Worm (Caenorhabditis elegans) whole organism, L2 larva: ENCODE data around the gene lact-8.

Experiments used
- C34F6.9 ChIP-seq: fragments of 150-350 bp; optimal IDR thresholded peaks from 2 replicates; lab custom pipeline; 2014; ENCODE audit warnings: missing biosample characterization, missing genetic modification characterization
- F13H6.1 ChIP-seq: sonication (generic microtip); optimal IDR thresholded peaks from 2 replicates; lab custom pipeline; 2016; ENCODE audit warnings: missing genetic modification characterization, missing compliant biosample characterization
- R02D3.7 ChIP-seq: fragments of 150-350 bp; optimal IDR thresholded peaks from 2 replicates; lab custom pipeline; 2014; ENCODE audit warnings: missing biosample characterization, missing genetic modification characterization
- Y55F3AM.14 ChIP-seq: fragments of 200-800 bp; sonication (Bioruptor generic); optimal IDR thresholded peaks from 2 replicates; lab custom pipeline; 2018; ENCODE audit warnings: mild to moderate bottlenecking, missing genetic modification characterization, missing compliant biosample characterization
- alr-1 ChIP-seq: fragments of 150-350 bp; optimal IDR thresholded peaks from 2 replicates; lab custom pipeline; 2014; ENCODE audit warnings: missing biosample characterization, missing genetic modification characterization
- aly-2 ChIP-seq: fragments of 150-350 bp; optimal IDR thresholded peaks from 2 replicates; lab custom pipeline; 2014; ENCODE audit warnings: missing biosample characterization, missing genetic modification characterization
- ama-1 ChIP-seq: fragments of 150-350 bp; optimal IDR thresholded peaks from 2 replicates; lab custom pipeline; 2018; ENCODE audit warnings: inconsistent platforms
- blmp-1 ChIP-seq: sonication (generic microtip); optimal IDR thresholded peaks from 2 replicates; lab custom pipeline; 2017; ENCODE audit warnings: missing genetic modification characterization, mild to moderate bottlenecking, missing compliant biosample characterization, antibody characterized with exemption, moderate library complexity; ENCODE audit not compliant: insufficient read depth
- ceh-16 ChIP-seq: fragments of 150-350 bp; optimal IDR thresholded peaks from 2 replicates; lab custom pipeline; 2014; ENCODE audit warnings: missing biosample characterization, missing genetic modification characterization
- ceh-82 ChIP-seq: fragments of 150-350 bp; optimal IDR thresholded peaks from 2 replicates; lab custom pipeline; 2014; ENCODE audit warnings: missing biosample characterization, missing genetic modification characterization
- crh-2 ChIP-seq: sonication (generic microtip); optimal IDR thresholded peaks from 2 replicates; lab custom pipeline; 2017; ENCODE audit warnings: missing biosample characterization, missing genetic modification characterization
- dmd-4 ChIP-seq: sonication (generic microtip); optimal IDR thresholded peaks from 2 replicates; lab custom pipeline; 2017; ENCODE audit warnings: missing biosample characterization, missing genetic modification characterization
- elt-1 ChIP-seq: fragments of 150-350 bp; optimal IDR thresholded peaks from 2 replicates; lab custom pipeline; 2014; ENCODE audit warnings: missing biosample characterization, missing genetic modification characterization
- elt-3 ChIP-seq: sonication (generic microtip); optimal IDR thresholded peaks from 2 replicates; lab custom pipeline; 2017; ENCODE audit warnings: missing biosample characterization, missing genetic modification characterization
- fos-1 ChIP-seq: fragments of 150-350 bp; optimal IDR thresholded peaks from 2 replicates; lab custom pipeline; 2014; ENCODE audit warnings: missing biosample characterization, missing genetic modification characterization
- gmeb-1 ChIP-seq: fragments of 150-350 bp; optimal IDR thresholded peaks from 2 replicates; lab custom pipeline; 2014; ENCODE audit warnings: missing biosample characterization, missing genetic modification characterization
- lin-11 ChIP-seq: fragments of 150-350 bp; sonication (generic microtip); optimal IDR thresholded peaks from 2 replicates; lab custom pipeline; 2014; ENCODE audit warnings: missing biosample characterization, missing genetic modification characterization, inconsistent platforms, mixed read lengths
- lin-13 ChIP-seq: fragments of 150-350 bp; optimal IDR thresholded peaks from 2 replicates; lab custom pipeline; 2014; ENCODE audit warnings: missing biosample characterization, missing genetic modification reagents, missing genetic modification characterization
- lin-39 ChIP-seq: fragments of 150-350 bp; optimal IDR thresholded peaks from 2 replicates; lab custom pipeline; 2014; ENCODE audit warnings: missing biosample characterization, missing genetic modification reagents, missing genetic modification characterization
- lsy-2 ChIP-seq, 2 experiments: fragments of 150-350 bp in 1 of 2; sonication (generic microtip) in 1 of 2; optimal IDR thresholded peaks; 2 replicates each; lab custom pipeline; 2014 to 2017; ENCODE audit warnings: missing biosample characterization in 2 of 2, missing genetic modification characterization in 2 of 2
- mbf-1 ChIP-seq: sonication (generic microtip); optimal IDR thresholded peaks from 2 replicates; lab custom pipeline; 2017; ENCODE audit warnings: missing biosample characterization, missing genetic modification characterization
- mdl-1 ChIP-seq, 2 experiments: fragments of 150-350 bp in 1 of 2; sonication (generic microtip) in 1 of 2; optimal IDR thresholded peaks; 2 replicates each; lab custom pipeline; 2017; ENCODE audit warnings: missing biosample characterization in 2 of 2, missing genetic modification characterization in 2 of 2
- nhr-10 ChIP-seq: sonication (generic microtip); optimal IDR thresholded peaks from 2 replicates; lab custom pipeline; 2017; ENCODE audit warnings: missing biosample characterization, missing genetic modification characterization
- nhr-11 ChIP-seq: fragments of 150-350 bp; optimal IDR thresholded peaks from 2 replicates; lab custom pipeline; 2014; ENCODE audit warnings: missing biosample characterization, missing genetic modification characterization
- nhr-12 ChIP-seq: fragments of 150-350 bp; optimal IDR thresholded peaks from 2 replicates; lab custom pipeline; 2014; ENCODE audit warnings: missing biosample characterization, missing genetic modification characterization
- nhr-129 ChIP-seq: fragments of 150-350 bp; optimal IDR thresholded peaks from 2 replicates; lab custom pipeline; 2014; ENCODE audit warnings: missing biosample characterization, missing genetic modification characterization
- nhr-21 ChIP-seq: fragments of 150-350 bp; optimal IDR thresholded peaks from 2 replicates; lab custom pipeline; 2014; ENCODE audit warnings: missing biosample characterization, missing genetic modification characterization
- nhr-23 ChIP-seq: fragments of 150-350 bp; optimal IDR thresholded peaks from 2 replicates; lab custom pipeline; 2014; ENCODE audit warnings: missing biosample characterization, missing genetic modification reagents, missing genetic modification characterization
- nhr-237 ChIP-seq: fragments of 150-350 bp; optimal IDR thresholded peaks from 2 replicates; lab custom pipeline; 2014; ENCODE audit warnings: missing biosample characterization, missing genetic modification characterization
- nhr-25 ChIP-seq: fragments of 150-350 bp; sonication (generic microtip); optimal IDR thresholded peaks from 3 replicates; lab custom pipeline; 2014; ENCODE audit warnings: missing biosample characterization, missing genetic modification characterization
- nhr-6 ChIP-seq: fragments of 150-350 bp; optimal IDR thresholded peaks from 2 replicates; lab custom pipeline; 2014; ENCODE audit warnings: missing biosample characterization, missing genetic modification characterization
- nhr-77 ChIP-seq: fragments of 150-350 bp; optimal IDR thresholded peaks from 2 replicates; lab custom pipeline; 2014; ENCODE audit warnings: missing biosample characterization, missing genetic modification characterization
- peb-1 ChIP-seq: fragments of 150-350 bp; optimal IDR thresholded peaks from 2 replicates; lab custom pipeline; 2014; ENCODE audit warnings: missing biosample characterization, missing genetic modification characterization
- sem-4 ChIP-seq: fragments of 150-350 bp; optimal IDR thresholded peaks from 2 replicates; lab custom pipeline; 2014; ENCODE audit warnings: missing biosample characterization, missing genetic modification reagents, missing genetic modification characterization
- skn-1 ChIP-seq: sonication (generic microtip); optimal IDR thresholded peaks from 2 replicates; lab custom pipeline; 2017; ENCODE audit warnings: missing biosample characterization, missing genetic modification characterization
- sma-3 ChIP-seq: sonication (generic microtip); optimal IDR thresholded peaks from 2 replicates; lab custom pipeline; 2016; ENCODE audit warnings: missing genetic modification reagents, missing genetic modification characterization, missing compliant biosample characterization
- sma-9 ChIP-seq, 2 experiments: fragments of 150-350 bp in 1 of 2; sonication (generic microtip) in 1 of 2; optimal IDR thresholded peaks; 2 replicates each; lab custom pipeline; 2014 to 2016; ENCODE audit warnings: missing genetic modification characterization in 2 of 2, mild to moderate bottlenecking in 1 of 2, missing biosample characterization in 1 of 2, missing compliant biosample characterization in 1 of 2, missing genetic modification reagents in 1 of 2, moderate library complexity in 1 of 2
- snpc-4 ChIP-seq: fragments of 150-350 bp; optimal IDR thresholded peaks from 2 replicates; lab custom pipeline; 2014; ENCODE audit warnings: missing biosample characterization, missing genetic modification characterization
- unc-39 ChIP-seq: fragments of 150-350 bp; optimal IDR thresholded peaks from 2 replicates; lab custom pipeline; 2014; ENCODE audit warnings: missing biosample characterization, missing genetic modification characterization
- unc-55 ChIP-seq: fragments of 150-350 bp; sonication (generic microtip); optimal IDR thresholded peaks from 3 replicates; lab custom pipeline; 2014; ENCODE audit warnings: missing biosample characterization, missing genetic modification reagents, missing genetic modification characterization
- zag-1 ChIP-seq: fragments of 150-350 bp; optimal IDR thresholded peaks from 2 replicates; lab custom pipeline; 2014; ENCODE audit warnings: missing biosample characterization, missing genetic modification characterization
- ztf-1 ChIP-seq: fragments of 200-800 bp; sonication (Bioruptor generic); conservative IDR thresholded peaks from 2 replicates; pipeline ENCODE4 v1.3.6; 2022; ENCODE audit warnings: missing genetic modification characterization, missing compliant biosample characterization
- ztf-4 ChIP-seq: fragments of 150-350 bp; optimal IDR thresholded peaks from 2 replicates; lab custom pipeline; 2014; ENCODE audit warnings: missing biosample characterization, missing genetic modification characterization

Gene lact-8

DNA sequence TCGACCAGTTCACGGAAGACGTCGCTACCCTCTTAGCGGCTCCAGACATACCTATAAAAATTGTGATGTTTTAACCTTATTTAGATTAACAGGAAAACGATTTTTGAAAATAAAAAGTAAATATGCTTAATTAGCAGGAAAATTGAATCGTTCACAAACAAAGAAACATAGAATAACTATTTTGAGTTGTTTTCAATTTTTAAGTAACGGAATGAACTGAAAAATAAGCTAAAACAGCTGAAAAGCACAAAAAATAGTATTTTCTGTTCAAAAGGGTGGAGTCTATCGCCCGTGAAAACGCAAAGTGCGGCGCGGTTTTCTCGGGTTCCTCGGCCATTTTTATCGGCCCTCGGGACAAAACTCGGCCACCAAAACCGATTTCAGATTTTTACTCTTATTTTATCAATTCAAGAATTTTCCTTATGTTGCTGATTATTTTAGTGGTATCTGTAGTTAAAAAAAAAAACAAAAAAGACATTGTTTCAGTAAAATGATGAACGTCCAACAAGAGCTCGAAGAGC lies 30.5 kb upstream of the lact-8 start, which contains the start of the genes atp-5 and lmtr-3:
TSS of gene atp-5 (minus strand) at position 51 of the 521 bp plus-strand sequence.
TSS of gene lmtr-3 (plus strand) at position 370 of the 521 bp plus-strand sequence.
- TF ChIP-seq crh-2 (tag; lab: Kevin White, UChicago), result peak; percentile 67
- TF ChIP-seq sma-9 (GFP tag; optimal IDR thresholded peaks at IDR 0.05; lab: Kevin White, UChicago), result peak; percentile 72
- no peak for TF ChIP-seq sma-9 (tag; optimal IDR thresholded peaks at IDR 0.05; lab: Kevin White, UChicago)
- TF ChIP-seq nhr-21 (tag; lab: Kevin White, UChicago), result no peak
- peak; percentile 68 for TF ChIP-seq gmeb-1 (tag; lab: Kevin White, UChicago)
- no peak for TF ChIP-seq mbf-1
- peak; percentile 65 for TF ChIP-seq sma-3
- peak; percentile 67 for TF ChIP-seq nhr-129 (tag; lab: Kevin White, UChicago)
- TF ChIP-seq C34F6.9 (tag; lab: Kevin White, UChicago), result peak; percentile 89
- TF ChIP-seq fos-1 (tag; lab: Kevin White, UChicago), result peak; percentile 62
- peak; percentile 75 for TF ChIP-seq F13H6.1 (tag; lab: Kevin White, UChicago)
- peak; percentile 65 for TF ChIP-seq nhr-25 (tag; lab: Kevin White, UChicago)
- TF ChIP-seq sem-4 (tag; lab: Kevin White, UChicago), result peak; percentile 2
- TF ChIP-seq unc-55 (GFP tag; lab: Kevin White, UChicago), result peak; percentile 89
- peak; percentile 72 for TF ChIP-seq lin-11 (tag; lab: Kevin White, UChicago)
- peak; percentile 68 for TF ChIP-seq lin-13 (GFP tag; lab: Kevin White, UChicago)
- no peak for TF ChIP-seq aly-2 (tag; lab: Kevin White, UChicago)
- TF ChIP-seq peb-1 (tag; lab: Kevin White, UChicago), result no peak
- TF ChIP-seq lsy-2 (tag; optimal IDR thresholded peaks at IDR 0.05; lab: Kevin White, UChicago), result peak; percentile 30 to 79

ce11 chrV:11122466-11122865 lies 29.1 kb upstream of the lact-8 start, which contains the start of gene mboa-2:
TSS of gene mboa-2 (minus strand) at chrV:11122493.
- TF ChIP-seq nhr-6 (tag; lab: Kevin White, UChicago), result peak; percentile 59
- no peak for TF ChIP-seq dmd-4 (tag; lab: Kevin White, UChicago)
- peak; percentile 25 for TF ChIP-seq sem-4 (tag; lab: Kevin White, UChicago)
- TF ChIP-seq sma-9 (GFP tag; optimal IDR thresholded peaks at IDR 0.05; lab: Kevin White, UChicago), result peak; percentile 51
- TF ChIP-seq sma-9 (tag; optimal IDR thresholded peaks at IDR 0.05; lab: Kevin White, UChicago), result no peak
- TF ChIP-seq lin-11 (tag; lab: Kevin White, UChicago), result no peak
- no peak for TF ChIP-seq ztf-1 (GFP tag; lab: Robert Waterston, UW)
- peak; percentile 30 for TF ChIP-seq nhr-25 (tag; lab: Kevin White, UChicago)
- peak; percentile 22 for TF ChIP-seq nhr-77 (tag; lab: Kevin White, UChicago)
- no peak for TF ChIP-seq ama-1 (lab: Kevin White, UChicago)
- TF ChIP-seq ztf-4, result peak; percentile 56
- TF ChIP-seq nhr-21 (tag; lab: Kevin White, UChicago), result no peak
- peak; percentile 23 to 41 for TF ChIP-seq lsy-2 (tag; optimal IDR thresholded peaks at IDR 0.05; lab: Kevin White, UChicago)
- peak; percentile 43 for TF ChIP-seq nhr-129 (tag; lab: Kevin White, UChicago)
- TF ChIP-seq alr-1 (tag; lab: Kevin White, UChicago), result no peak
- TF ChIP-seq C34F6.9 (tag; lab: Kevin White, UChicago), result no peak
- no peak for TF ChIP-seq skn-1 (tag; lab: Kevin White, UChicago)
- TF ChIP-seq gmeb-1 (tag; lab: Kevin White, UChicago), result peak; percentile 37
- TF ChIP-seq F13H6.1 (tag; lab: Kevin White, UChicago), result peak; percentile 28
- peak; percentile 58 for TF ChIP-seq sma-3
- TF ChIP-seq crh-2 (tag; lab: Kevin White, UChicago), result peak; percentile 50
- TF ChIP-seq lin-13 (GFP tag; lab: Kevin White, UChicago), result peak; percentile 72

DNA sequence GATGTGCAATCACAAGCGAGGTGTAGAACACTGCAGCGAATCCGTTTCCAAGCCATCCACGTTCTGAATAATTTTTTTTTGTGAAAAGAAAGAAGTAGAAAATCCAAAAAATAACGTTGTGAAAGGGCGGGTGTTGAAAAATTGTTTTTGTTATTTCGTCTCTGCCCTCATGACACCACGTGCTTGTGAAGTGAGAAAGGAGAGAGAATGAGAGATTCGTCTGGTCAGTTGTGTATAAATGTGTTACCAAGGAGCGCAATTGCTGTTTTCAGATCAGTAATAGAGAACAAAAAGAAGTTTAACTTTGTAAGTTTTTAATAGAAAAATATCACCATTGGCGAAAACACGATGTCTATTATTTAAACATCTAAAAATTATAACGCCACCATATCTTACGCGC lies 27.8 kb upstream of the lact-8 start:
- TF ChIP-seq elt-3 (tag; lab: Kevin White, UChicago) (no peak), Y55F3AM.14 (no peak), mbf-1 (no peak), nhr-11 (no peak), zag-1 (tag; lab: Kevin White, UChicago) (no peak), blmp-1 (tag; lab: Kevin White, UChicago) (no peak), nhr-10 (tag; lab: Kevin White, UChicago) (no peak), ama-1 (lab: Kevin White, UChicago) (peak; percentile 9), mdl-1 (tag; optimal IDR thresholded peaks at IDR 0.05; lab: Kevin White, UChicago) (peak; percentile 42 to 61), lin-39 (no peak), C34F6.9 (tag; lab: Kevin White, UChicago) (peak; percentile 74), nhr-25 (tag; lab: Kevin White, UChicago) (peak; percentile 60), dmd-4 (tag; lab: Kevin White, UChicago) (no peak), nhr-12 (tag; lab: Kevin White, UChicago) (no peak), nhr-21 (tag; lab: Kevin White, UChicago) (no peak), unc-39 (tag; lab: Kevin White, UChicago) (no peak), ceh-16 (tag; lab: Kevin White, UChicago) (no peak), crh-2 (tag; lab: Kevin White, UChicago) (peak; percentile 34), lsy-2 (tag; optimal IDR thresholded peaks at IDR 0.05; lab: Kevin White, UChicago) (peak in 1 of 2 experiments; percentile 62), R02D3.7 (tag; lab: Kevin White, UChicago) (no peak), elt-1 (tag; lab: Kevin White, UChicago) (no peak), sma-9 (GFP tag; optimal IDR thresholded peaks at IDR 0.05; lab: Kevin White, UChicago) (peak; percentile 39), sma-9 (tag; optimal IDR thresholded peaks at IDR 0.05; lab: Kevin White, UChicago) (no peak), alr-1 (tag; lab: Kevin White, UChicago) (no peak), nhr-237 (tag; lab: Kevin White, UChicago) (no peak), gmeb-1 (tag; lab: Kevin White, UChicago) (no peak), sem-4 (tag; lab: Kevin White, UChicago) (no peak), snpc-4 (tag; lab: Kevin White, UChicago) (no peak), unc-55 (GFP tag; lab: Kevin White, UChicago) (peak; percentile 24), ceh-82 (tag; lab: Kevin White, UChicago) (no peak), ztf-4 (no peak), nhr-23 (tag; lab: Kevin White, UChicago) (no peak), fos-1 (tag; lab: Kevin White, UChicago) (peak; percentile 23), skn-1 (tag; lab: Kevin White, UChicago) (no peak)
